Fruit fly (Drosophila melanogaster): ENCODE measurements around the gene Nt5b.
A peak's percentile ranks its signal among the peaks of the same experiment; 100 is the strongest.

Nt5b gene

DNA sequence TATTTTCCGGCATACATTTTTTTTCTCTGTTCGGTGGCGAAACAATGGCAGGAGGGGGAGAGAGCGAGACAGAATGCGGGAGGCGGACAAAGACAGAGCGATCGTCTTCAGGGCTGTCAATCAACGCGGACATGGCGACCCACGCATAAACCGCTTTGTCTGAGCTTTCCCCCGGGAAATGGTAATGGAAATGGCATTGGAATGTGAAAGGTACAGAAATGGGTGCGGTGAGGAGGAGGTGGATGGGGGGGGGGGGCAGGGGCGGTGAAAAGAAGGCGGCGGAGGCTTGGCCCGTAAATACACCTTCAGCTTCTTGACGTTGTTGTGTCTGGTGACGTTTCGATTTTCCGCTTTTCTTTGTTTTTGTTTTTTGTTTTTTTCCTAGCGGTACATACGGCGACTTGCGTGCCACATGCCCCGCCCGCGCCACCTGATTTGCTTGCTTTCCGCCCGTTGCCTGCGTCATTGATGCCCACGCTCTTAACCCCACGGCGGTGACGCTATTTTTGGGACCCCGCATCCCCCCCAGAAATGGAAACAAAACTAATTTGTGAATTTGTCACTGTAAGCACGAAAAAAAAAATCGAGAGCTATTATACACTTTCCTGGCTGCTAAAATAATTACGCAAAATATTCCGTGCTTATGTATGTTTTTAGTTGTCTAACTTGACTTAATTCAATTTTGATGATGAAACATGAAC, 45.7 kb downstream of the Nt5b start:
- TF ChIP-seq CG8478 (optimal IDR thresholded peaks at IDR 0.05) (no peak), CTCF (optimal IDR thresholded peaks at IDR 0.05) (no peak)

- TF ChIP-seq CG8478 (optimal IDR thresholded peaks at IDR 0.05) (no peak), CTCF (optimal IDR thresholded peaks at IDR 0.05) (no peak)
These were observed 46.5 kb downstream of the Nt5b start for dm6 chrX:18363423-18363822.

dm6 chrX:18358352-18358931, 51.5 kb downstream of the Nt5b start, which contains the start of gene CG6106:
Gene CG6106 (plus strand): TSS chrX:18358881.
- peak in 1 of 2 experiments; percentile 6 for TF ChIP-seq CTCF (optimal IDR thresholded peaks at IDR 0.05)
- TF ChIP-seq CG8478 (optimal IDR thresholded peaks at IDR 0.05) = no peak

DNA sequence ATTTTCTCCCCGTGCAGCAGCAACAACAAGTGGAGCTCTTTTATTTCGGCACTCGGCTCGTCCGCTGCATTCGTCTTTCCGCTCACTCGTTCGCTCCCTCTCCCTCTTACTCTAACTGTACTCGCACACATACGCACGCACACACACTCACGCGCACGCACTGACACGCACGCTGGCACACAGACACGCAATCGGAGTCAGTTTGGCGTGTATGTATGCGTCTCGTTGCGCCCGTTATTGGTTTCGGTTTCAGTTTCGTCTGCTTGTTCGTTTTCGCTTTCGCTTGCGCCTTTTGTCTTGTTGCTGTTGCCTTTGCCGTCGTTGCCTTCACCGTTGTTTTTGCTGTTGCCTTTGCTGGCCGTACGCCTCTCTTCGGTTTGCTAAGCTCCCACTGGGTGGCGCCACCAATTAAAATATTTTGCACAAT, 52.2 kb downstream of the Nt5b start:
- no peak for TF ChIP-seq CG8478 (optimal IDR thresholded peaks at IDR 0.05)
- TF ChIP-seq CTCF (optimal IDR thresholded peaks at IDR 0.05) = peak in 1 of 2 experiments; percentile 39

dm6 chrX:18356141-18356600, 53.8 kb downstream of the Nt5b start, which contains the start of gene kairos:
Gene kairos (minus strand): TSS chrX:18356191.
- no peak for TF ChIP-seq CTCF (optimal IDR thresholded peaks at IDR 0.05)
- no peak for TF ChIP-seq CG8478 (optimal IDR thresholded peaks at IDR 0.05)

dm6 chrX:18350609-18351008, 59.3 kb downstream of the Nt5b start:
- TF ChIP-seq CTCF (optimal IDR thresholded peaks at IDR 0.05) = no peak
- no peak for TF ChIP-seq CG8478 (optimal IDR thresholded peaks at IDR 0.05)

DNA sequence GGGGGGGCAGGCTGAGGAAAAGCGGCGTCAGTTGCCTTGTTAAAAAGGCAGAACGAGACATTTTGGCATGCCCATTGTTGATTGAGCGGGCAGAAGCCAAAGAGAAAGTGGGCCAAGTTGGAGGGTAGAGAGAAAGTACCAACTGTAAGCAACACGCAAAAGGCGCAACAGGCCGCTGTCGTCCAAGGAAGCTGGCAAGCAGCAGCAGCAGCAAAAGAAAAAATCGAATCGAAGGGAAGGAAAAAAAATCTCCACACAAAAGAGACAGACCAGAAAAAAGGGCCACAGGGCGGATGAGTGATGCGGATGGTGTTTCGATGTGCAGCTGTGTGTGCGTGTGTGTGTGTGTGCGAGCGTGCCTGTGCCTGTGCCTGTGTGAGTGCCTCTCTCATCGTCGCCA, 62.3 kb downstream of the Nt5b start:
- no peak for TF ChIP-seq CTCF (optimal IDR thresholded peaks at IDR 0.05)
- no peak for TF ChIP-seq CG8478 (optimal IDR thresholded peaks at IDR 0.05)

DNA sequence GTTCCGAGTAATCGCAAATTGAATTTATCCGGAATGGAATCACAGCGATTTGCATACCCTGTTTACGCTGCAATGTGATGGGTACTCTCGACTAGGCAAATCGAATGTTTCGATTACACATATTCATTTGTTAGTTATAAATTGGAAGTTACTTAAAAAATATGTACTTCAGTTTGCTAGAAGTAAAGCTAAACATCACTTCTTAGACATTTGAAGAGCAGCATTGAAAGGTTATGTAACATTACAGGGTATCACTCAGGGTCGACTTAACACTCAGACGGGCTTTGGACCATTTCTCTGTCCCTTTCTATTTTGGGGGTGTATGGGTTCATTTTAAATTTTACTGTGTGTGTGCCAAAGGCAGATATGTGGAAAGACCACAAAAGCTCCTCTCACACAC, 68.9 kb downstream of the Nt5b start:
- no peak for TF ChIP-seq CG8478 (optimal IDR thresholded peaks at IDR 0.05)
